Worm (Caenorhabditis elegans): Measurements from ENCODE around the gene egg-1.
A peak's percentile ranks its signal among the peaks of the same experiment; 100 is the strongest.

Gene egg-1

DNA sequence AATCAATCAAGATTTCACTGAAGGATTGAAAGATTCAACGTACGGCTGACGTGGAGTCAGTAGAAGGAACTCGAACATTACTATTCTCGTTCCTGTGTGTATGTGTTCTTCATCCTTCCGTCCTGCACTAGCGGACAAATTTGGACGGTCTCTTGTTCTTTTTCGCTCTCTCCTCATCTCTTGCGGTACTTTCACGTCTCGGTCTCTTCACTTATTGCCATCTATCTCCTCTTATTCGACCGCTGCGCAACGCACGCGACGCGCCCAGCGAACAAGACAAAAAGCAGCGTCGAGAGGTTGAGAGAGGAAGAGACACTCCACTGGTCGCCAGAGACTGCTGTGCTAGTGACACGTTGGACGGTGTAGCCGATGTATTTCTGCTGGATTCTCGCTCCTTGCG is 12.5 kb upstream of the egg-1 start:
- no peak for TF ChIP-seq B0310.2 (tag; optimal IDR thresholded peaks at IDR 0.05)
- no peak for TF ChIP-seq sea-1 (GFP tag; conservative IDR thresholded peaks at IDR 0.05)
- TF ChIP-seq hmg-4 (GFP tag; optimal IDR thresholded peaks at IDR 0.05), result peak; percentile 61
- TF ChIP-seq ama-1 (optimal IDR thresholded peaks at IDR 0.05), result no peak
- 0 out of 2 replicates have a peak, but pooled peaks have one; percentile 8 for TF ChIP-seq tbx-37 (GFP tag; conservative IDR thresholded peaks at IDR 0.05)
- no peak for TF ChIP-seq scrt-1 (GFP tag; IDR thresholded peaks at IDR 0.05)
- TF ChIP-seq F13C5.2 (tag; optimal IDR thresholded peaks at IDR 0.05), result peak; percentile 54
- TF ChIP-seq ets-7 (tag; optimal IDR thresholded peaks at IDR 0.05), result peak; percentile 11
- peak; percentile 70 for TF ChIP-seq aly-1 (tag; optimal IDR thresholded peaks at IDR 0.05)

DNA sequence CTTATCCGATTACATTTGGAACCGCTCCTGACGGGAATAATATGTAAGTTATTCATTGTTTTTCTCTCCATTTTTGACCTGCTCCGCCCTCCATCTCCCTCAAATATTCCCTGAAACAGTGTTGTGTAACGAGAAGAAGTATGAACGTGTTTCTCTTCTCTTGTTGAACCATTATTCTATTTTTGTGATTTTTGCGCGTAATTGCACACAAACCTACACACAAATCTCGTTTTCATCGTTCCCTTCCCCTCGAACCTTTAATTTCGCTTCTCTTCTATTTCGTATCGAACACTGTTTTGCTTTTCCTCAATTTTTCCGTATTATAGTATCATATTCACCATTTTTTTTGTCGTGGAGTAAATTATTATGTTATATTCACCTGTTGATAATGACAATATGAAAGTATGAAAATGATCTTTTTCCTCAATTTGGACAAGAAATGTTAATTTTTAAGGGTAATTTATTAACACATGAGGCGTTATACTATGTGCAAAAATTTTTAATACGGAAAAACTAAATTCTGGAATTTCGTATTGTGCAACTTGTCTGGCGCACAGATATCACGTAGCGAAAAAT is 10.7 kb upstream of the egg-1 start:
- no peak for TF ChIP-seq ceh-36 (tag; optimal IDR thresholded peaks at IDR 0.05)
- no peak for TF ChIP-seq tbx-37 (GFP tag; conservative IDR thresholded peaks at IDR 0.05)
- no peak for TF ChIP-seq pes-1 (GFP tag; IDR thresholded peaks at IDR 0.05)
- no peak for TF ChIP-seq scrt-1 (GFP tag; IDR thresholded peaks at IDR 0.05)
- no peak for TF ChIP-seq flt-1 (GFP tag; IDR thresholded peaks at IDR 0.05)
- TF ChIP-seq hnd-1 (tag; optimal IDR thresholded peaks at IDR 0.05), result no peak
- no peak for TF ChIP-seq ama-1 (optimal IDR thresholded peaks at IDR 0.05)
- TF ChIP-seq hmg-4 (GFP tag; optimal IDR thresholded peaks at IDR 0.05), result no peak
- TF ChIP-seq ceh-13 (GFP tag; optimal IDR thresholded peaks at IDR 0.05), result no peak
- no peak for TF ChIP-seq B0310.2 (tag; optimal IDR thresholded peaks at IDR 0.05)
- TF ChIP-seq F13C5.2 (tag; optimal IDR thresholded peaks at IDR 0.05), result no peak
- no peak for TF ChIP-seq tbx-11 (GFP tag; IDR thresholded peaks at IDR 0.05)
- TF ChIP-seq ets-7 (tag; optimal IDR thresholded peaks at IDR 0.05), result no peak
- TF ChIP-seq aly-1 (tag; optimal IDR thresholded peaks at IDR 0.05), result no peak
- no peak for TF ChIP-seq tra-4 (tag; optimal IDR thresholded peaks at IDR 0.05)
- no peak for TF ChIP-seq hmbx-1 (tag; optimal IDR thresholded peaks at IDR 0.05)
- TF ChIP-seq sea-1 (GFP tag; conservative IDR thresholded peaks at IDR 0.05), result no peak

DNA sequence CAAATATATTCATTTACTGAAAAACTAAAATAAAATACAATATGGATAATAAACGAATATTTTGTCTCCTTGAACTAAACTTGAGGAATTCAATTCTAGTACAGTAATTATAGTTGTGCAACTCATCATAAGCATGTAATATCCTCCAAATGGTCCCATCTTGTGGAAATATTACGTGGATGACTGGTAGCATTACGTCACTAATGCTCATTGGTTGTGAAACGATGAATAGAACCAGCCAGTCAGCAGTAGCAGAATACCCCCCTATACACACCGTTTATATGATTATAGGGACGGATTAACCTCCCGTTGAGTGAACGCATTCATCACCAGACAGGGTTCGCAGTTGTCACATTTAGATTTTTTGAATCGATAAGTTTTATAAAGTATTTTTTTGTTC is 9.6 kb upstream of the egg-1 start:
- TF ChIP-seq ceh-13 (GFP tag; optimal IDR thresholded peaks at IDR 0.05), result no peak
- no peak for TF ChIP-seq F13C5.2 (tag; optimal IDR thresholded peaks at IDR 0.05)
- no peak for TF ChIP-seq hmbx-1 (tag; optimal IDR thresholded peaks at IDR 0.05)
- no peak for TF ChIP-seq ceh-36 (tag; optimal IDR thresholded peaks at IDR 0.05)

DNA sequence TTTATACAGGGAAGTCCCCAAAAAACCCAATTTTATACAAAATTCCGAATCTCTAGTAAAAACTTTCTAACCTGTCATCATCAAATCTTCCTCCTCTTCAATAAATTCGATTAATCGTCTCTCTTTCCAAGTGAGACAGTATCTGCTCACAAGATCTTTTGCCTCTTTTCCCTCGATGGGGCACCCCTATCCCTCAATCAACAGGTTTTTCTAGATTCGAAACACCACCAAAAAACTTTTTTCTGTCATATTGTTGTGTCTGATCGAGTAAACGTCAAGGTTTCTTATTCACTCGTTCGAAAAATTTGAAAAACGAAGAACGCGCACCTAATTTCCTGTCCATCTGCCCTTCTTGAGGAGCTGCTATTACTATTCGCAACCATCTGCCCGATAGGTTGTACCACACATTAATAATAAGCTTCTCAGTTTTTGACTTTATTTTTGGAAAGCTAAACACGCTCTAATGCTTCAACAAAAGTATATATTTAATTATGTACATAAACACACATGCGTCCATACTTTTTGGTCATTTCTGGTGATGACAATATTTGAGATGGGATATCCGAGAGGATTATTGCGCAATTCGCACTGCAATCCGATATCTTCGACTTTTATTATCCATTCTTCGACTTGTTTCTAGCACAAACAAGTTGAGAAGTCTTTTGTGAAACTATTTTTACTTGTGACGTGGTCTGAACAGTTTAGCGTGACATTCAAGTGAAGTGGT is 8.7 kb upstream of the egg-1 start:
- no peak for TF ChIP-seq tra-4 (tag; optimal IDR thresholded peaks at IDR 0.05)
- no peak for TF ChIP-seq sea-1 (GFP tag; conservative IDR thresholded peaks at IDR 0.05)
- TF ChIP-seq tbx-11 (GFP tag; IDR thresholded peaks at IDR 0.05), result no peak
- no peak for TF ChIP-seq ceh-13 (GFP tag; optimal IDR thresholded peaks at IDR 0.05)
- no peak for TF ChIP-seq pes-1 (GFP tag; IDR thresholded peaks at IDR 0.05)
- no peak for TF ChIP-seq ama-1 (optimal IDR thresholded peaks at IDR 0.05)
- TF ChIP-seq scrt-1 (GFP tag; IDR thresholded peaks at IDR 0.05), result no peak
- TF ChIP-seq hnd-1 (tag; optimal IDR thresholded peaks at IDR 0.05), result no peak
- TF ChIP-seq aly-1 (tag; optimal IDR thresholded peaks at IDR 0.05), result no peak
- no peak for TF ChIP-seq flt-1 (GFP tag; IDR thresholded peaks at IDR 0.05)

DNA sequence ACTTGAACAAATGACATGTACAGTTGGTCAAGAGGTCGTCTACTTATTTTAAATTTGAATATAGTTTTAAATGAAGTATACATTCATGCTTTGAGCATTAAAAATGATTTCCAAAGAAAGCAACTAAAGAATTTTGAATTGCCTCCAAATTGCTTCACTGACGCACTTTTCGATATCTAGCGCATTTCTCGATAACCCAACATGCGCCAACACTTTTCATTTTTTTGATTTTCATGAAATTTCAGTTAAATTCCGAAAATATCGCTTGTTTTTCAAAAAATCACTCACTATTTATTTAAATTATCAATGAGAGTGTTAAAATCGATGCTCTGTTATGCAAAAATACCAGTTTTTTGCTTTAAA is 8.2 kb upstream of the egg-1 start:
- TF ChIP-seq tbx-11 (GFP tag; IDR thresholded peaks at IDR 0.05) (no peak), hnd-1 (tag; optimal IDR thresholded peaks at IDR 0.05) (no peak), hmg-4 (GFP tag; optimal IDR thresholded peaks at IDR 0.05) (no peak), flt-1 (GFP tag; IDR thresholded peaks at IDR 0.05) (no peak), ama-1 (optimal IDR thresholded peaks at IDR 0.05) (no peak), ceh-13 (GFP tag; optimal IDR thresholded peaks at IDR 0.05) (no peak), pes-1 (GFP tag; IDR thresholded peaks at IDR 0.05) (no peak), scrt-1 (GFP tag; IDR thresholded peaks at IDR 0.05) (no peak), F13C5.2 (tag; optimal IDR thresholded peaks at IDR 0.05) (no peak), ets-7 (tag; optimal IDR thresholded peaks at IDR 0.05) (no peak), B0310.2 (tag; optimal IDR thresholded peaks at IDR 0.05) (no peak), ceh-36 (tag; optimal IDR thresholded peaks at IDR 0.05) (no peak), tra-4 (tag; optimal IDR thresholded peaks at IDR 0.05) (no peak)

DNA sequence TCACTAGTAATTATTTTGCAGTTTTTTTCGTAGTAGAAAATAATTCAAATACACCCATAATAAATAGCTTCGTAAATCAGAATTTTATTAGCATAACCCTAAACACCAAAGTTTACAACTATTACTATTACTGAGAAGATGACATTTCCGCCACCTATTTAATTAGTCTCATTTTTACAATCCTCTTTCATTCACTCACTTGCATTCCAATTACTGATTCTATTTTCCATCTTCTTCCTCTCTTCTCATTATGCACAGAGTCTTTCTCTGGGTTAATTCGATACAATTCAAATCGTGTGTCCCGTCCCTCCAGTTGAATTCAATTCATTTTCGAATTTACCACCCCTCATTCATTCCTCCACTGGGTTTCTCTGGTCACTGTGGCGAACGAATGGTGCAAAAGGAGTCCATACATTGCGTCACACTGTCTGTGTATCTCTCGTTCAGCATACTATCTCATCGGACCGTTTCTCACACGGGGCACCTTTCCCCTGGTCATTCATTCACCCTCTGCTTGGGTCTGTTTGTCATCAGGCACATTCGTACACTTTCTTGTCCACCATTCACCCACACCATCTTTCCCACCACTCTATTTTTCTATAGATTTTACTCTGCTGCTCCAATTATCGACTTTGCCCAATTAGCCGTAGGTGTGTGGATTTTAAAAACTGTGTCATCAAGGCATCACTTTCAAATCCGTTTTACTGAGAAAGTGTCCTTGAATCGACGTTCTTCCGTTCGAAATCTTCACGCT is 7.5 kb upstream of the egg-1 start:
- no peak for TF ChIP-seq ets-7 (tag; optimal IDR thresholded peaks at IDR 0.05)
- no peak for TF ChIP-seq ceh-36 (tag; optimal IDR thresholded peaks at IDR 0.05)
- TF ChIP-seq tra-4 (tag; optimal IDR thresholded peaks at IDR 0.05), result no peak
- TF ChIP-seq tbx-11 (GFP tag; IDR thresholded peaks at IDR 0.05), result no peak
- peak; percentile 27 for TF ChIP-seq hmg-4 (GFP tag; optimal IDR thresholded peaks at IDR 0.05)
- no peak for TF ChIP-seq hnd-1 (tag; optimal IDR thresholded peaks at IDR 0.05)
- peak; percentile 51 for TF ChIP-seq aly-1 (tag; optimal IDR thresholded peaks at IDR 0.05)
- TF ChIP-seq flt-1 (GFP tag; IDR thresholded peaks at IDR 0.05), result no peak
- TF ChIP-seq ama-1 (optimal IDR thresholded peaks at IDR 0.05), result no peak
- 0 out of 2 replicates have a peak, but pooled peaks have one; percentile 9 for TF ChIP-seq scrt-1 (GFP tag; IDR thresholded peaks at IDR 0.05)
- no peak for TF ChIP-seq tbx-37 (GFP tag; conservative IDR thresholded peaks at IDR 0.05)

DNA sequence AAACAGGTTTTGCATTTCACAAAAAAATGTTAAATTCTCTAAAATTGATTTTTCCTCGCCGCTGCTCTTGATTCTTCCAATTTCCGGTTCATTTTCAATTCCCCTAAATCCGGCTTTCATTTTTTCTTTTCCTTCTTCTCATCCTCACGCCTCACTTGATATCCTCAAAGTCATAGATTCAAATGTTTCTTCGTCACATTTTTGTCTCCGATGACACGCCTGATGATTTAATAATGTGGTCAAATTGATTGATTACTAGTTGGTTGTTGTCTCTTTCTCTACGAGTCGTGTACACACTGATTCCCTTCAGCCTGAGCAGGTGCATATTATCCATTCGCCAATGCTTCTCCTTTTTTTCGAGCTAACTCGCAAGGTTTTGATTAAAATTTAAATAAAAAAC is 6.5 kb upstream of the egg-1 start:
- TF ChIP-seq scrt-1 (GFP tag; IDR thresholded peaks at IDR 0.05) (no peak), hmg-4 (GFP tag; optimal IDR thresholded peaks at IDR 0.05) (no peak), hmbx-1 (tag; optimal IDR thresholded peaks at IDR 0.05) (no peak), tbx-37 (GFP tag; conservative IDR thresholded peaks at IDR 0.05) (no peak), tra-4 (tag; optimal IDR thresholded peaks at IDR 0.05) (no peak), F13C5.2 (tag; optimal IDR thresholded peaks at IDR 0.05) (no peak), ceh-13 (GFP tag; optimal IDR thresholded peaks at IDR 0.05) (no peak), tbx-11 (GFP tag; IDR thresholded peaks at IDR 0.05) (no peak), pes-1 (GFP tag; IDR thresholded peaks at IDR 0.05) (no peak), ceh-36 (tag; optimal IDR thresholded peaks at IDR 0.05) (no peak), ets-7 (tag; optimal IDR thresholded peaks at IDR 0.05) (no peak), B0310.2 (tag; optimal IDR thresholded peaks at IDR 0.05) (no peak), sea-1 (GFP tag; conservative IDR thresholded peaks at IDR 0.05) (no peak), aly-1 (tag; optimal IDR thresholded peaks at IDR 0.05) (no peak), hnd-1 (tag; optimal IDR thresholded peaks at IDR 0.05) (no peak), ama-1 (optimal IDR thresholded peaks at IDR 0.05) (no peak), flt-1 (GFP tag; IDR thresholded peaks at IDR 0.05) (no peak)

All from whole organism, early embryonic.